Worm (Caenorhabditis elegans) whole organism, L2 larva: Measurements from ENCODE around the gene C40H1.3.

Experiments
- F13H6.1 ChIP-seq: sonication (generic microtip); optimal IDR thresholded peaks from 2 replicates; lab custom pipeline; 2016; ENCODE audit warnings: missing genetic modification characterization, missing compliant biosample characterization
- R02D3.7 ChIP-seq: fragments of 150-350 bp; optimal IDR thresholded peaks from 2 replicates; lab custom pipeline; 2014; ENCODE audit warnings: missing biosample characterization, missing genetic modification characterization
- alr-1 ChIP-seq: fragments of 150-350 bp; optimal IDR thresholded peaks from 2 replicates; lab custom pipeline; 2014; ENCODE audit warnings: missing biosample characterization, missing genetic modification characterization
- lin-13 ChIP-seq: fragments of 150-350 bp; optimal IDR thresholded peaks from 2 replicates; lab custom pipeline; 2014; ENCODE audit warnings: missing biosample characterization, missing genetic modification reagents, missing genetic modification characterization
- nhr-12 ChIP-seq: fragments of 150-350 bp; optimal IDR thresholded peaks from 2 replicates; lab custom pipeline; 2014; ENCODE audit warnings: missing biosample characterization, missing genetic modification characterization
- nhr-77 ChIP-seq: fragments of 150-350 bp; optimal IDR thresholded peaks from 2 replicates; lab custom pipeline; 2014; ENCODE audit warnings: missing biosample characterization, missing genetic modification characterization
- unc-39 ChIP-seq: fragments of 150-350 bp; optimal IDR thresholded peaks from 2 replicates; lab custom pipeline; 2014; ENCODE audit warnings: missing biosample characterization, missing genetic modification characterization
- unc-55 ChIP-seq: fragments of 150-350 bp; sonication (generic microtip); optimal IDR thresholded peaks from 3 replicates; lab custom pipeline; 2014; ENCODE audit warnings: missing biosample characterization, missing genetic modification reagents, missing genetic modification characterization
- unc-62 ChIP-seq: fragments of 150-350 bp; optimal IDR thresholded peaks from 2 replicates; lab custom pipeline; 2014; ENCODE audit warnings: missing biosample characterization, missing genetic modification reagents, missing genetic modification characterization

ce11 chrIII:9324724-9325123 is 4.4 kb downstream of the C40H1.3 start, which contains the start of gene C40H1.7:
- TF ChIP-seq F13H6.1 (tag; lab: Kevin White, UChicago) (no peak), unc-62 (GFP tag; lab: Kevin White, UChicago) (no peak), nhr-12 (tag; lab: Kevin White, UChicago) (no peak), lin-13 (no peak), nhr-77 (tag; lab: Kevin White, UChicago) (no peak), unc-39 (tag; lab: Kevin White, UChicago) (no peak), unc-55 (GFP tag; lab: Kevin White, UChicago) (no peak), alr-1 (tag; lab: Kevin White, UChicago) (no peak), R02D3.7 (tag; lab: Kevin White, UChicago) (no peak)
